Worm (Caenorhabditis elegans): ENCODE data around the gene frg-1.

Gene frg-1

DNA sequence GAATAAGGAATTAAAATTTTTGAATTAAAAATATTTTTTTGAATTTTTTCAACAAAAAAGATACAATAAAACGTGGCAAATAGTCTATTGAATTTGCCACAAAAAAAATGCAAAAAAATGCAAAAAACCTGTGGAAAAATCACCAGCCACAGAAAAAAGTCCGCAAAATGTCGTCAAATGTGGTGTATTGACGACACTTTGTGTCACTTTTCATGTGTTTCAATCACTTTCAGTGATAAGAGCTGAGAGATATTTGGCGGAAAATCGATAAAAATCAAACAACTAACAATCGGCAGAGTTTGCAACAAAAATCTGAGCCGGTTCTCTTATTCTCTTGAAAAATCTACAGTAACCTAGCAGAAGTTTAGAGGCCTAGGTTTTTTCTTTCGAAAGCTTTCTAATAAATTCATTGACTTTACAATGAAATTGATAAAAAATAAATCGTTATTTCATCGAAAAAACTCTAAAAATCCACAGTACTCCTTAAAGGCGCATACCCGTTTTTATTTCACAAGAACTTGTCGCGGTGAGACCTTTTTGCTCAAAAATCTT is 7.1 kb upstream of the frg-1 start:
- TF ChIP-seq lsy-2 (tag; optimal IDR thresholded peaks at IDR 0.05), result peak; percentile 55 to 81
- TF ChIP-seq gmeb-1 (tag; optimal IDR thresholded peaks at IDR 0.05), result peak; percentile 34
- TF ChIP-seq unc-55 (GFP tag; optimal IDR thresholded peaks at IDR 0.05), result peak; percentile 26
- TF ChIP-seq nhr-237 (tag; optimal IDR thresholded peaks at IDR 0.05), result no peak
- TF ChIP-seq fos-1 (tag; optimal IDR thresholded peaks at IDR 0.05), result peak; percentile 38
- TF ChIP-seq C34F6.9 (tag; optimal IDR thresholded peaks at IDR 0.05), result peak; percentile 53
- no peak for TF ChIP-seq elt-3 (tag; optimal IDR thresholded peaks at IDR 0.05)
- TF ChIP-seq lin-13 (GFP tag; optimal IDR thresholded peaks at IDR 0.05), result peak; percentile 6
- no peak for TF ChIP-seq mdl-1 (tag; optimal IDR thresholded peaks at IDR 0.05)
- TF ChIP-seq R02D3.7 (tag; optimal IDR thresholded peaks at IDR 0.05), result no peak
- peak; percentile 20 for TF ChIP-seq nhr-129 (tag; optimal IDR thresholded peaks at IDR 0.05)
- peak; percentile 37 for TF ChIP-seq crh-2 (tag; optimal IDR thresholded peaks at IDR 0.05)

DNA sequence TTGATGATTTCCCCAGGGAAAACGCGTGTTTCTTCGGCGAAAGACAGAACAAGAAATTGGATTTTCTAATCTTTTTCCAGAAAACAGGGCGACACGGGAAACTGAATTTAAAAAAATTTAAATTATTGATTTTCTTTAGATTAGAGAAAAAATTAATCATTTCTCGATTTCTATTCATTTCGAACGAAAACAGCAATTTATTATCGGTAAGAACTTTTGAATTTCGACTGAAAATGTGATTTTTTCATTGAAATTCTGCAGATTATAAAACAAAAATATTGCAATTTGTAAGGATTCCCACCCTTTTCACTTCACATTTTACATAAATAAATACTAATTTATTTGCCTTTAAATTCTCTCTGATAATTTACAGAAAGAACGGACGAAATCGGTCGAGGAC is 6.6 kb upstream of the frg-1 start, which contains the start of gene bckd-1A:
Gene bckd-1A, minus strand, starts transcription at position 101 of the 400 bp plus-strand sequence.
- TF ChIP-seq nhr-25 (tag; optimal IDR thresholded peaks at IDR 0.05) (no peak), mab-5 (tag; optimal IDR thresholded peaks at IDR 0.05) (no peak), nhr-10 (tag; optimal IDR thresholded peaks at IDR 0.05) (no peak), lin-11 (tag; optimal IDR thresholded peaks at IDR 0.05) (no peak), F13H6.1 (tag; optimal IDR thresholded peaks at IDR 0.05) (no peak), ama-1 (optimal IDR thresholded peaks at IDR 0.05) (no peak), Y55F3AM.14 (GFP tag; optimal IDR thresholded peaks at IDR 0.05) (no peak), nhr-77 (tag; optimal IDR thresholded peaks at IDR 0.05) (no peak), crh-2 (tag; optimal IDR thresholded peaks at IDR 0.05) (no peak), alr-1 (tag; optimal IDR thresholded peaks at IDR 0.05) (no peak), ceh-82 (tag; optimal IDR thresholded peaks at IDR 0.05) (no peak), blmp-1 (tag; optimal IDR thresholded peaks at IDR 0.05; ENCODE audit: insufficient read depth) (no peak), lsy-2 (tag; optimal IDR thresholded peaks at IDR 0.05) (no peak), gmeb-1 (tag; optimal IDR thresholded peaks at IDR 0.05) (no peak), nhr-6 (tag; optimal IDR thresholded peaks at IDR 0.05) (no peak), unc-62 (GFP tag; optimal IDR thresholded peaks at IDR 0.05) (no peak), egl-27 (tag; optimal IDR thresholded peaks at IDR 0.05) (no peak), C34F6.9 (tag; optimal IDR thresholded peaks at IDR 0.05) (no peak)

DNA sequence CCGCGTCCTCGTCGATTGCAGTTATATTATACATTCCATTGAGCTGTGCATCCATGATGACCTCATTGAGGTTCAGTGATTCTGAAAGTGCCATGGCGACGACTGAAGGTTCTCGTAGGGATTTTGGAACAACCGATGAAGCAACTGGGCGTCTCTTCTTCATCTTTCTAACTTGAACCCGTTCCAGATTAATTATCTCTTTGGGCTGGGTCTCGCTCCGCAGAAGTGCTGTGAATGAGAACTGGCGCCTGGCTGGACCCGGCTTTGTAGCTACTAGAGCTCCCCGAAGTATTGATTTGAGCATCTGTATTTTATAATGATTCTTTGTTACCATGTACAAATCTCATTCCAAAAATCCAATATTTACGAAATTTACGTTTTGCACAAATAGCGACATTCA is 1.4 kb upstream of the frg-1 start, which contains the start of gene ZK1010.2:
Gene ZK1010.2, minus strand, starts transcription at position 304 of the 400 bp plus-strand sequence.
- TF ChIP-seq ztf-11 (tag; optimal IDR thresholded peaks at IDR 0.05) (no peak), dmd-4 (tag; optimal IDR thresholded peaks at IDR 0.05) (no peak), nhr-6 (tag; optimal IDR thresholded peaks at IDR 0.05) (no peak), nhr-23 (tag; optimal IDR thresholded peaks at IDR 0.05) (no peak)

DNA sequence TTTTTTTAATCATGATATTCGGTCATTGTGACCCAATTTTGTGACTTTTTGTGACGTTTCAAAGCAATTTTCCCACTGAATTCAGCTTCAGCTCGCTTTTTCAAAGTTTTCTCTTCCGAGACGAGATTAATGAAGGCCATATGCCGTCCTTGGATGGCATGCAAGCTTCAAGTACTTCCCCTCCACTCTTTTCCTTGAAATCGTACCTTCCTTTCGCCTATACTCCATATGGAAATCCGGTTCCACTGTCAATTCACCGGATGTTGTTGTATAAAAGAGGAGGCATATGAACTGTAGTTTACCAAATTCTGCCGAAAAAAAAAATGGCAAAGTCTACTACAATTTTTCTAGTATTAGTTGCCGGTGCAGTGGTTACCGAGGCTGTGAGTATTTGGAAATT is 1.8 kb downstream of the frg-1 start, which contains the start of gene ZK1010.4:
Gene ZK1010.4, plus strand, starts transcription at position 301 of the 400 bp plus-strand sequence.
- TF ChIP-seq sem-4 (tag; optimal IDR thresholded peaks at IDR 0.05) (no peak), peb-1 (tag; optimal IDR thresholded peaks at IDR 0.05) (no peak), ztf-11 (tag; optimal IDR thresholded peaks at IDR 0.05) (no peak), unc-55 (GFP tag; optimal IDR thresholded peaks at IDR 0.05) (no peak), nhr-25 (tag; optimal IDR thresholded peaks at IDR 0.05) (no peak), nhr-11 (tag; optimal IDR thresholded peaks at IDR 0.05) (no peak), crh-2 (tag; optimal IDR thresholded peaks at IDR 0.05) (no peak), nhr-12 (tag; optimal IDR thresholded peaks at IDR 0.05) (no peak), mdl-1 (tag; optimal IDR thresholded peaks at IDR 0.05) (no peak), gmeb-1 (tag; optimal IDR thresholded peaks at IDR 0.05) (no peak), nhr-23 (tag; optimal IDR thresholded peaks at IDR 0.05) (no peak), ama-1 (optimal IDR thresholded peaks at IDR 0.05) (no peak), nhr-77 (tag; optimal IDR thresholded peaks at IDR 0.05) (no peak), aly-2 (tag; optimal IDR thresholded peaks at IDR 0.05) (no peak), lin-13 (GFP tag; optimal IDR thresholded peaks at IDR 0.05) (no peak), mbf-1 (tag; optimal IDR thresholded peaks at IDR 0.05) (no peak), ceh-16 (tag; optimal IDR thresholded peaks at IDR 0.05) (no peak)
